Worm (Caenorhabditis elegans): ENCODE measurements around the gene F09G8.10.

Gene F09G8.10

ce11 chrIII:8299078-8299587 lies 27.2 kb upstream of the F09G8.10 start:
- TF ChIP-seq him-1 (tag; optimal IDR thresholded peaks at IDR 0.05) (no peak), W03F9.2 (tag; optimal IDR thresholded peaks at IDR 0.05) (no peak), dao-5 (tag; optimal IDR thresholded peaks at IDR 0.05) (no peak)

DNA sequence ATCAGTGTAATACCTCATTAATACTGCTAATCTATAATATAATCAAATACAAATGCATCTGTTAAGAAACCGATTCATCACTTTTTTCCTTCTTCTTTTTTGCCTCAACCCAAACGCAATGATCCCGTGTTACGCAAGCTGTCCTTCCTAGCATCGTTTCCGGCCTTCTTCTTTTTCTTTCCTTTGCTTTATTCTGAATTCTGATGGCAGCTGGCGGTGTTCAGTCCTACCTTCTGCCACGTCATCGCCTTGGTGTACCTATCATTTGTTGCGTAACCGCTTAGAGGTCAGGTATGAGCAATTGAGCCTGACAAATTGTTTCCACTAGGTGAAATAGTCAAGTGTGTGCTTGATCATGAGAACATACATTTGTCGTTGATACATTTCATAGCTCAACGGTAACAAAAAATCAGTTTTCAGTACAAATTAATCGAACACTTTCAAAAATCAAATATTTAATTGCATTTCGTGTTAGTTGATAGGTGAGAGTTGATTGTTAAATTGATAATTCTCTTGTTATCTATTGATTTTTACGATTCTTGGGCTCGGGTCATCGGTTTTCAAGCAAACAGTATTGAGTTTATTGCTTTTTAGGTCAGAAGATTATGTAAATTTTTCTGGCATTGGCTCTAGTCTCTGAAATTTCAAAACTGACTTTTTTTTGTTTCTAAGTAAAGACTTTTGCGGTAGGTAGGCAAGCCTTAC lies 26.4 kb upstream of the F09G8.10 start:
- TF ChIP-seq dao-5 (tag; optimal IDR thresholded peaks at IDR 0.05) (no peak), W03F9.2 (tag; optimal IDR thresholded peaks at IDR 0.05) (no peak), him-1 (tag; optimal IDR thresholded peaks at IDR 0.05) (no peak)

DNA sequence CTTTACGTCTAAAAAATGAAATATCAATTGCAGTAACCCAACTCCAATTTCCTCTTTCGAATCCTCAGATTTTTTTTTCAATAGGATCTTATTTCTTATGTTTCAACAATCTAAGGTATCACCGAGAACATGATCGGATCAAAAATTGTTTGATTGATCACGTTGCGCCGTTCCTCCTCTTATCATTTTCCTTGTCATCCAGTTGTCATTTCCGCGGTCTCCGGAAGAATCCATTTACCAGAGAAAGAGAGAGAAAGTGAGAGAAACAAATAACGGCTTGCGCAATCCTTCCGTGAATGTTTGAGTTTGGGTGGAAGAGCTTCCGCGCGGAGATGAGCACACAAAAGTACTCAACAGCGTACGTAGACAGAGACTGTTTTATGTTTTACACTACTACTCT lies 21.3 kb upstream of the F09G8.10 start:
- TF ChIP-seq him-1 (tag; optimal IDR thresholded peaks at IDR 0.05) (no peak), dao-5 (tag; optimal IDR thresholded peaks at IDR 0.05) (no peak), W03F9.2 (tag; optimal IDR thresholded peaks at IDR 0.05) (no peak)

DNA sequence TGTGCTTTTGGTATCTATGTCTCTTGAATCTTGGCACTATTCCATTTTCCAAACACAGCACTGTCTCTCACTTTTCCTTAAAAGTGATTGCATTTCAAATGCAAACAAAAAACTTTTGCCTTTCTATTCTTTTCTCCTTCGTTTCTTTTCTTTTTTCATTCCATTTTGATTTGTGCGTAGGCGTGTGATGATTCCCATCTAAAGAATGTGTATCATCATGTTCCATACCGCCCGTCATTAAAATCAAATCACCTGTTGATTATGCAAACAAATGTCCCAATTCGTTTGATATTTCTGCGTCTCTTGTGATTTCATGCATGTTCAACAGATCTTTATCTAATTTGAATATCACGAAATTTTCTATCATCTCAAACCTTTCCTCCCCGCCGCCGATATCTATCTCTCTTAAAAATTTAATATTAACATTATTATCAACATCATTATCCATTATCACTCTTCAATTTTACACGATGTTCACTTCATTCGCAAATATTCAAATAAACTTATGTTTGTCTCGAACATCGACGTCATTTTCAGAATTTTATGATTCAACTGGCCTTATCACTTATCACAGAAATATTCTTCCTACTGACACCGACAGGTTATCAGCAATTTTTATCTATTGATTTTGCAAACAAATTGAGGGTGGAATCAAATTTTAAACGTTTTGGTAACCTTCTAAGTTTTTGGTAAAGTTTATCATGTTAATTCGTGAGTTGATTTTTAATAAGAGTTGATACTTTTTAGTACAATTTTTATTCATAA lies 19.5 kb upstream of the F09G8.10 start:
- no peak for TF ChIP-seq W03F9.2 (tag; optimal IDR thresholded peaks at IDR 0.05)
- TF ChIP-seq dao-5 (tag; optimal IDR thresholded peaks at IDR 0.05), result no peak

DNA sequence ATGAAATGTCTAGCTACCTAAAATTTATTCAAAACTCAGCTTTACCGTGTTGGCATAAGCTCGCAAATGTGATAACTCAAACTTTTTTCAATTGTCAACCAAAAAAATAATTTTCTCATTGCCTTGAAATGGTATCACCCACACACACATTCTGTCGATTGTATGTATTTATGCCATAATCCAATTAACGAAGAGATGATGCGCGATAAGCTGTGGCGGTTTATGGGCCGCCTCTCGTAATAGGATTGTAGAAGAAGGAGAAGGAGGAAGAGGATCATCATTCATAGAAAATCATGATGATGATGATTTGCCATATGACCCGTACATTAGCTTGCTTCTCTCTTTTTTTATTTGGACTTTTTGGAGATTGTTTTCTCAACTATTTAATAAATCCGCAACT lies 17.2 kb upstream of the F09G8.10 start:
- TF ChIP-seq W03F9.2 (tag; optimal IDR thresholded peaks at IDR 0.05), result no peak
- TF ChIP-seq dao-5 (tag; optimal IDR thresholded peaks at IDR 0.05), result no peak
- TF ChIP-seq him-1 (tag; optimal IDR thresholded peaks at IDR 0.05), result no peak

DNA sequence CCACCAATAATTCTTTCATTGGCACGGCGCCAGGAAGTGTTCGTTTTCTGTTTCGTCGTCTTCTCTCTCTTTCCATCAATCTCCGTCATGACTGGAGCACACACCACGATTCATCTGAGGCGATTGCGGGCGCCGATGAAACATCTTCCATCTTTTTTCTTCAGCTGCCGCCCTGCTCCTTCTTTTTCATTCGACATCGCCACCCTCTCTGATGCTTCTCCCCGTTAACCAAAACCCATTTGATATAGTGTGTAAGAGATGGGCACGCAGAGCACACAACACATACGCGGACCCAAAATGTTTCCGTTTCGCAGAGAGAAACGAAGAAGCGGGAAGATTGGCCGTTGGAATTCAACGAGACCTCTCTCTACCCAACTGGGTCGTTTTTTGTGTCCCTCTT lies 15.5 kb upstream of the F09G8.10 start:
- TF ChIP-seq W03F9.2 (tag; optimal IDR thresholded peaks at IDR 0.05) (no peak), him-1 (tag; optimal IDR thresholded peaks at IDR 0.05) (no peak), dao-5 (tag; optimal IDR thresholded peaks at IDR 0.05) (no peak)

DNA sequence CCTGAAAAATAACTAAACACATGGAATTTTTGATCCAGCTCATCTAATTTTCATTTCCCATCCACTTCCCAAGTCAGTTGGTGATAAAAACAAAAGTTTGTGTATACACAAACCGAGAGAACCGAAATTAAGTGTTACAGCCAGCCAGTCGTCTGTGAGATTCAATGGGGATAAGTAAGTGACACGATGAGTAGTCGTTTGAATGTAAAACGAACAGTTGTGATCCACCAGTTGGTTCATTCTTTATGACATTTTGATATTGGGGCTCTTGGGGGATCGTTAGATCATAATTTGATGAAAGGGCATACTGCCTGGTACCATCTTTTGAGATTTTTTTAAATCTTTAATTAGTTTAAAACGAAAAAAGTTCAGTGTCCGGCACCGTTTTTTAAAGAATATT lies 14.8 kb upstream of the F09G8.10 start:
- TF ChIP-seq W03F9.2 (tag; optimal IDR thresholded peaks at IDR 0.05) (no peak), dao-5 (tag; optimal IDR thresholded peaks at IDR 0.05) (no peak), him-1 (tag; optimal IDR thresholded peaks at IDR 0.05) (no peak)

ce11 chrIII:8286003-8286402 lies 14.0 kb upstream of the F09G8.10 start:
- TF ChIP-seq W03F9.2 (tag; optimal IDR thresholded peaks at IDR 0.05), result no peak
- TF ChIP-seq him-1 (tag; optimal IDR thresholded peaks at IDR 0.05), result no peak

DNA sequence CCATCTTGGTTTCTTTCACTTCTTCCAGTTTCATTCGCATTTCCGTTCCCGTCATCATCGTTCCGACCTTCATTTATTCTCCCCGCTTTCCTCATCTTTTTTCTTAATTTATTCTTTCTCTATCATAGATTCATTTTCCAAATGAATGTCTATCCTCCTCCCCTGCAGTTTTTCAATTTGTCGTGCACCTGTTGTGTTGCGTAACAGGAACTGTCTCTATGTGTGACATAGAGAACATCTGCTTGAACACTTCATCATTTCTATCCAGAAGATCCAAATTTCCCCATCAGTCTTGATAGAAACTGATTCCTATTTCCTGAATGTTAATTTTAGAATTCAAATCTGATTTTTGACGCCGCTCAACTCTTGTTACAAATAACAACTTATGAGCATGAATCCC lies 11.6 kb upstream of the F09G8.10 start:
- no peak for TF ChIP-seq him-1 (tag; optimal IDR thresholded peaks at IDR 0.05)
- no peak for TF ChIP-seq W03F9.2 (tag; optimal IDR thresholded peaks at IDR 0.05)
- TF ChIP-seq dao-5 (tag; optimal IDR thresholded peaks at IDR 0.05), result no peak

- no peak for TF ChIP-seq dao-5 (tag; optimal IDR thresholded peaks at IDR 0.05)
- TF ChIP-seq him-1 (tag; optimal IDR thresholded peaks at IDR 0.05), result no peak
- TF ChIP-seq W03F9.2 (tag; optimal IDR thresholded peaks at IDR 0.05), result no peak
Measured at ce11 chrIII:8281310-8281709, 9.3 kb upstream of the F09G8.10 start.

- TF ChIP-seq dao-5 (tag; optimal IDR thresholded peaks at IDR 0.05) (no peak), W03F9.2 (tag; optimal IDR thresholded peaks at IDR 0.05) (no peak), him-1 (tag; optimal IDR thresholded peaks at IDR 0.05) (no peak)
Measured at ce11 chrIII:8280352-8280751, 8.4 kb upstream of the F09G8.10 start.

- TF ChIP-seq dao-5 (tag; optimal IDR thresholded peaks at IDR 0.05) (no peak), W03F9.2 (tag; optimal IDR thresholded peaks at IDR 0.05) (no peak), him-1 (tag; optimal IDR thresholded peaks at IDR 0.05) (no peak)
Measured at ce11 chrIII:8279567-8279966, 7.6 kb upstream of the F09G8.10 start.

- no peak for TF ChIP-seq W03F9.2 (tag; optimal IDR thresholded peaks at IDR 0.05)
- no peak for TF ChIP-seq dao-5 (tag; optimal IDR thresholded peaks at IDR 0.05)
- no peak for TF ChIP-seq him-1 (tag; optimal IDR thresholded peaks at IDR 0.05)
Measured at ce11 chrIII:8278801-8279200, 6.8 kb upstream of the F09G8.10 start, which contains the start of gene mig-10. Gene mig-10, plus strand, starts transcription at chrIII:8279101.

DNA sequence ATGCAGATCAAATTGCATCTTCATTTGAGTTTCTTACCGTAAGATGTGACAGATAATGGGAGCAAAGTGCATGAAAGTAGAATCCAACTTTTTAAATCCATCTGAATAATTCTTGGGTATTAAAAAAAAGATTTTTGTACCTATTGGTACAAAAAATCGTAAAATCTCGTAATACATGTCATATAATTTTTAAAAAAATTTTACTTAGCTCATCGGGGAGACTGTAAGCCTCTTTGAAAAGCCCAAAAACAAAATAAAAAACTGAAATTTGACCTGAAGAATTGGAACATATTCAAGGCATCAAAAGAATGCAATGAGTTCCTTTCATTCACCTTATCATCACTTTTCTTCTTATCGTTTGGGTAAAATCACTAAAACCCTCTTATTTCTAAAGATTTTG lies 3.9 kb upstream of the F09G8.10 start, which contains the start of gene clec-160:
TSS of gene clec-160 (minus strand) at position 101 of the 400 bp plus-strand sequence.
- TF ChIP-seq W03F9.2 (tag; optimal IDR thresholded peaks at IDR 0.05), result no peak
- no peak for TF ChIP-seq him-1 (tag; optimal IDR thresholded peaks at IDR 0.05)
- no peak for TF ChIP-seq dao-5 (tag; optimal IDR thresholded peaks at IDR 0.05)
